Fruit fly (Drosophila melanogaster) S2 (cell line): ENCODE data around the gene Scsalpha1.

Source experiments
- CG8478 ChIP-seq: fragments of >200 bp; optimal IDR thresholded peaks from 2 replicates; lab custom pipeline; 2018
- CTCF ChIP-seq, 2 experiments: fragments of >200 bp; optimal IDR thresholded peaks; 2 replicates each; lab custom pipeline; 2018

Scsalpha1 gene

dm6 chr3L:3848687-3849270 lies 34.8 kb downstream of the Scsalpha1 start:
- TF ChIP-seq CTCF (optimal IDR thresholded peaks at IDR 0.05; lab: Kevin White, UChicago) (no peak), CG8478 (no peak)

dm6 chr3L:3849763-3850162 lies 35.8 kb downstream of the Scsalpha1 start:
- TF ChIP-seq CG8478 (no peak), CTCF (optimal IDR thresholded peaks at IDR 0.05; lab: Kevin White, UChicago) (no peak)

- TF ChIP-seq CTCF (optimal IDR thresholded peaks at IDR 0.05; lab: Kevin White, UChicago): no peak
- no peak for TF ChIP-seq CG8478
These were observed 36.5 kb downstream of the Scsalpha1 start for dm6 chr3L:3850477-3850876.

- no peak for TF ChIP-seq CG8478
- no peak for TF ChIP-seq CTCF (optimal IDR thresholded peaks at IDR 0.05; lab: Kevin White, UChicago)
These were observed 37.0 kb downstream of the Scsalpha1 start for dm6 chr3L:3851048-3851447.

- TF ChIP-seq CTCF (optimal IDR thresholded peaks at IDR 0.05; lab: Kevin White, UChicago): no peak
- no peak for TF ChIP-seq CG8478
These were observed 37.8 kb downstream of the Scsalpha1 start for dm6 chr3L:3851847-3852246.

- no peak for TF ChIP-seq CTCF (optimal IDR thresholded peaks at IDR 0.05; lab: Kevin White, UChicago)
- TF ChIP-seq CG8478: no peak
These were observed 38.8 kb downstream of the Scsalpha1 start for dm6 chr3L:3852842-3853241.

dm6 chr3L:3855194-3855980 lies 41.4 kb downstream of the Scsalpha1 start:
- TF ChIP-seq CG8478 (no peak), CTCF (optimal IDR thresholded peaks at IDR 0.05; lab: Kevin White, UChicago) (no peak)

dm6 chr3L:3856004-3856403 lies 42.0 kb downstream of the Scsalpha1 start:
- TF ChIP-seq CTCF (optimal IDR thresholded peaks at IDR 0.05; lab: Kevin White, UChicago) (no peak), CG8478 (no peak)

- TF ChIP-seq CG8478 (no peak), CTCF (optimal IDR thresholded peaks at IDR 0.05; lab: Kevin White, UChicago) (no peak)
These were observed 48.7 kb downstream of the Scsalpha1 start for dm6 chr3L:3862504-3863380.

- no peak for TF ChIP-seq CTCF (optimal IDR thresholded peaks at IDR 0.05; lab: Kevin White, UChicago)
- no peak for TF ChIP-seq CG8478
These were observed 49.5 kb downstream of the Scsalpha1 start for dm6 chr3L:3863462-3863861.

dm6 chr3L:3865290-3865891 lies 51.4 kb downstream of the Scsalpha1 start:
- TF ChIP-seq CG8478 (no peak), CTCF (optimal IDR thresholded peaks at IDR 0.05; lab: Kevin White, UChicago) (no peak)

- no peak for TF ChIP-seq CG8478
- no peak for TF ChIP-seq CTCF (optimal IDR thresholded peaks at IDR 0.05; lab: Kevin White, UChicago)
These were observed 52.4 kb downstream of the Scsalpha1 start for dm6 chr3L:3866429-3866828.
